Worm (Caenorhabditis elegans) whole organism, late embryonic: ENCODE results near the gene pix-1.

Experiments
- C08G9.2 ChIP-seq: sonication (generic microtip); optimal IDR thresholded peaks from 2 replicates; lab custom pipeline; 2016; ENCODE audit warnings: mild to moderate bottlenecking, missing genetic modification characterization, moderate library complexity, missing compliant biosample characterization
- C38D4.7 ChIP-seq: fragments of 200-800 bp; sonication (Bioruptor generic); optimal IDR thresholded peaks from 2 replicates; lab custom pipeline; 2018; ENCODE audit warnings: mild to moderate bottlenecking, missing genetic modification characterization, moderate library complexity, missing compliant biosample characterization
- K09A11.1 ChIP-seq: sonication (generic microtip); optimal IDR thresholded peaks from 2 replicates; lab custom pipeline; 2017; ENCODE audit warnings: antibody characterized with exemption, mild to moderate bottlenecking, missing genetic modification characterization, missing compliant biosample characterization; ENCODE audit not compliant: insufficient read depth
- T23F11.4 ChIP-seq: fragments of 200-800 bp; sonication (Bioruptor generic); optimal IDR thresholded peaks from 2 replicates; lab custom pipeline; 2018; ENCODE audit warnings: mild to moderate bottlenecking, missing genetic modification characterization, missing compliant biosample characterization
- Y22D7AL.16 ChIP-seq: sonication (generic microtip); optimal IDR thresholded peaks from 2 replicates; lab custom pipeline; 2016; ENCODE audit warnings: missing genetic modification characterization, missing compliant biosample characterization
- ceh-14 ChIP-seq: sonication (generic microtip); optimal IDR thresholded peaks from 2 replicates; lab custom pipeline; 2016; ENCODE audit warnings: missing genotype, missing genetic modification characterization, missing compliant biosample characterization
- ceh-18 ChIP-seq: sonication (generic microtip); optimal IDR thresholded peaks from 2 replicates; lab custom pipeline; 2016; ENCODE audit warnings: missing genetic modification characterization, missing compliant biosample characterization
- ceh-2 ChIP-seq: sonication (generic microtip); optimal IDR thresholded peaks from 2 replicates; lab custom pipeline; 2016; ENCODE audit warnings: missing genotype, missing genetic modification characterization, missing compliant biosample characterization
- ceh-22 ChIP-seq: sonication (generic microtip); optimal IDR thresholded peaks from 2 replicates; lab custom pipeline; 2017; ENCODE audit warnings: missing biosample characterization, missing genetic modification characterization
- ceh-24 ChIP-seq: sonication (generic microtip); optimal IDR thresholded peaks from 2 replicates; lab custom pipeline; 2016; ENCODE audit warnings: mild to moderate bottlenecking, missing genetic modification characterization, missing compliant biosample characterization
- ceh-31 ChIP-seq: sonication (generic microtip); optimal IDR thresholded peaks from 2 replicates; lab custom pipeline; 2016; ENCODE audit warnings: missing genetic modification characterization, missing compliant biosample characterization
- ceh-48 ChIP-seq: sonication (generic microtip); optimal IDR thresholded peaks from 2 replicates; lab custom pipeline; 2016; ENCODE audit warnings: missing genetic modification characterization, inconsistent platforms, missing compliant biosample characterization
- ceh-9 ChIP-seq: sonication (generic microtip); optimal IDR thresholded peaks from 2 replicates; lab custom pipeline; 2016; ENCODE audit warnings: mild to moderate bottlenecking, missing genetic modification characterization, inconsistent platforms, missing compliant biosample characterization
- che-1 ChIP-seq: sonication (generic microtip); optimal IDR thresholded peaks from 2 replicates; lab custom pipeline; 2016; ENCODE audit warnings: mild to moderate bottlenecking, missing genetic modification characterization, missing compliant biosample characterization
- dve-1 ChIP-seq: sonication (generic microtip); optimal IDR thresholded peaks from 2 replicates; lab custom pipeline; 2017; ENCODE audit warnings: antibody characterized with exemption, mild to moderate bottlenecking, missing genetic modification characterization, missing compliant biosample characterization
- elt-2 ChIP-seq: sonication (generic microtip); optimal IDR thresholded peaks from 2 replicates; lab custom pipeline; 2016; ENCODE audit warnings: missing genetic modification reagents, missing genetic modification characterization, missing compliant biosample characterization
- elt-4 ChIP-seq: sonication (generic microtip); optimal IDR thresholded peaks from 2 replicates; lab custom pipeline; 2016; ENCODE audit warnings: missing genetic modification characterization, missing compliant biosample characterization
- eyg-1 ChIP-seq: sonication (generic microtip); optimal IDR thresholded peaks from 2 replicates; lab custom pipeline; 2016; ENCODE audit warnings: missing genotype, missing genetic modification characterization, missing compliant biosample characterization
- fax-1 ChIP-seq: sonication (generic microtip); optimal IDR thresholded peaks from 2 replicates; lab custom pipeline; 2016; ENCODE audit warnings: missing genotype, missing genetic modification characterization, missing compliant biosample characterization
- gmeb-2 ChIP-seq: sonication (generic microtip); optimal IDR thresholded peaks from 2 replicates; lab custom pipeline; 2016; ENCODE audit warnings: missing genetic modification characterization, inconsistent platforms, missing compliant biosample characterization
- hlh-30 ChIP-seq: sonication (generic microtip); optimal IDR thresholded peaks from 2 replicates; lab custom pipeline; 2017; ENCODE audit warnings: antibody characterized with exemption, missing genetic modification characterization, missing compliant biosample characterization; ENCODE audit not compliant: insufficient read depth
- hlh-6 ChIP-seq: sonication (generic microtip); optimal IDR thresholded peaks from 2 replicates; lab custom pipeline; 2016; ENCODE audit warnings: missing genotype, missing genetic modification characterization, missing compliant biosample characterization
- hlh-8 ChIP-seq: sonication (generic microtip); optimal IDR thresholded peaks from 2 replicates; lab custom pipeline; 2016; ENCODE audit warnings: missing genotype, missing genetic modification characterization, missing compliant biosample characterization
- lin-11 ChIP-seq: fragments of 200-800 bp; sonication (Bioruptor generic); optimal IDR thresholded peaks from 2 replicates; lab custom pipeline; 2018; ENCODE audit warnings: mild to moderate bottlenecking, missing genetic modification characterization, missing compliant biosample characterization
- mec-3 ChIP-seq: sonication (generic microtip); optimal IDR thresholded peaks from 2 replicates; lab custom pipeline; 2016; ENCODE audit warnings: borderline replicate concordance, missing genetic modification characterization, missing compliant biosample characterization
- odd-2 ChIP-seq: sonication (generic microtip); optimal IDR thresholded peaks from 2 replicates; lab custom pipeline; 2017; ENCODE audit warnings: antibody characterized with exemption, mild to moderate bottlenecking, missing genetic modification characterization, missing compliant biosample characterization
- pag-3 ChIP-seq: sonication (generic microtip); optimal IDR thresholded peaks from 2 replicates; lab custom pipeline; 2016; ENCODE audit warnings: missing compliant biosample characterization, missing genetic modification characterization, borderline replicate concordance
- pat-9 ChIP-seq: fragments of 200-800 bp; sonication (Bioruptor generic); optimal IDR thresholded peaks from 2 replicates; lab custom pipeline; 2018; ENCODE audit warnings: mild to moderate bottlenecking, missing genetic modification characterization, moderate library complexity, missing compliant biosample characterization
- pax-1 ChIP-seq: fragments of 150-350 bp; optimal IDR thresholded peaks from 2 replicates; lab custom pipeline; 2014; ENCODE audit warnings: missing biosample characterization, missing genetic modification characterization
- pha-2 ChIP-seq: sonication (generic microtip); optimal IDR thresholded peaks from 2 replicates; lab custom pipeline; 2017; ENCODE audit warnings: mild to moderate bottlenecking, missing genetic modification characterization, missing compliant biosample characterization
- pha-4 ChIP-seq: fragments of 150-350 bp; optimal IDR thresholded peaks from 2 replicates; lab custom pipeline; 2018; ENCODE audit warnings: missing biosample characterization, missing genetic modification reagents, missing genetic modification characterization
- pqm-1 ChIP-seq: sonication (generic microtip); optimal IDR thresholded peaks from 2 replicates; lab custom pipeline; 2016; ENCODE audit warnings: missing genetic modification characterization, missing compliant biosample characterization
- pros-1 ChIP-seq: fragments of 150-350 bp; optimal IDR thresholded peaks from 2 replicates; lab custom pipeline; 2014; ENCODE audit warnings: missing biosample characterization, missing genetic modification reagents, missing genetic modification characterization
- sdc-2 ChIP-seq: sonication (generic microtip); optimal IDR thresholded peaks from 2 replicates; lab custom pipeline; 2016; ENCODE audit warnings: missing genotype, missing genetic modification characterization, missing compliant biosample characterization
- sox-2 ChIP-seq: fragments of 200-800 bp; sonication (Bioruptor generic); IDR thresholded peaks from 2 replicates; pipeline ENCODE4 v1.3.6; 2022; ENCODE audit warnings: missing genetic modification reagents, missing genetic modification characterization, missing compliant biosample characterization
- sox-4 ChIP-seq: sonication (generic microtip); optimal IDR thresholded peaks from 2 replicates; lab custom pipeline; 2017; ENCODE audit warnings: mild to moderate bottlenecking, missing genetic modification characterization, inconsistent platforms, missing compliant biosample characterization
- syd-9 ChIP-seq: sonication (generic microtip); optimal IDR thresholded peaks from 2 replicates; lab custom pipeline; 2016; ENCODE audit warnings: mild to moderate bottlenecking, missing genetic modification characterization, moderate library complexity, missing compliant biosample characterization
- tbx-2 ChIP-seq: sonication (generic microtip); optimal IDR thresholded peaks from 2 replicates; lab custom pipeline; 2016; ENCODE audit warnings: missing genetic modification characterization, missing compliant biosample characterization
- tbx-7 ChIP-seq: sonication (generic microtip); optimal IDR thresholded peaks from 2 replicates; lab custom pipeline; 2016; ENCODE audit warnings: missing genotype, missing genetic modification characterization, missing compliant biosample characterization
- ttx-3 ChIP-seq: sonication (generic microtip); optimal IDR thresholded peaks from 2 replicates; lab custom pipeline; 2016; ENCODE audit warnings: missing genetic modification reagents, missing genetic modification characterization, missing compliant biosample characterization
- unc-42 ChIP-seq: sonication (generic microtip); optimal IDR thresholded peaks from 2 replicates; lab custom pipeline; 2016; ENCODE audit warnings: missing genotype, missing genetic modification characterization, missing compliant biosample characterization
- unc-55 ChIP-seq: sonication (generic microtip); optimal IDR thresholded peaks from 2 replicates; lab custom pipeline; 2017; ENCODE audit warnings: missing biosample characterization, missing genetic modification reagents, missing genetic modification characterization
- unc-86 ChIP-seq: sonication (generic microtip); optimal IDR thresholded peaks from 2 replicates; lab custom pipeline; 2016; ENCODE audit warnings: missing genetic modification characterization, missing compliant biosample characterization

Gene pix-1

DNA sequence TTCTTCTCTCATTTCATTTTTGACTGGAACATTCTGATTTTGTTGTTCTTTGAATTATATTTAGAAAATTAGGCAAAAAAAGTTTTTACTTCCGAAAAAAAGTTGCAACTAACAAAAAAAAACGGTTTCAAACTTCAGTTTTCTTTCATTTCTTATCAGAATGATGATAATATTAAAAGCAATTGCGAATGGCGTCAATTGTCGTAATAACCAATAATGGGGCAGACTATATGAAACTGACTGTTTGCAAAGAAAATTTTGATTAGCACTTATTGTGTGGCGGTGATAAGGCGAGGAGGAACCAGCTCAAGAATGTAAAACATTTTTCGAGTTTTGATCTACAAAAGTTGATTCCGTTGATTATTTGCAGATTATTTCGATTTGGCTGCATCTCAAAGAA, 45.6 kb downstream of the pix-1 start:
- TF ChIP-seq elt-2 (peak; percentile 65), ttx-3 (tag; lab: Kevin White, UChicago) (no peak)
- TF ChIP-seq, all 69 proteins: peak for 1

DNA sequence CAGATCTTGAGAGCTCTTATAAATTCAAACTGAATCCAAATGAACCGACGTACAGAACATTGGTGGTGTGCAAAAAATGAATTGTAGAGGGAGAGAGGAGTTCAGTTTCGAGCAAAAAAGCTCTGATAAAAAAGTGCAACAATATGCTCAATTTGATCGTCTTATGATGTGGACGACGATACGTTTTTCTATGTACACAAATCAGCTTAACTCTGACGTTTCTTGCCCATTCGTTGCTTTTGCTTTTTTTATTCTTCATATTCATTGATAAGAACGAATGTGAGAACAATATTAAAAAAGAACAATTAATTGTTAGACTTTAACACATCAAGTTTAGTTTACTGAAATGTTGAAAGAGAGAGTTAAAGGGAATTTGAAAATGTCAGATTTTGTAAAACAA, 47.1 kb downstream of the pix-1 start:
- TF ChIP-seq pha-4 (no peak), C08G9.2 (tag; lab: Kevin White, UChicago) (no peak), elt-2 (no peak), ceh-14 (tag; lab: Kevin White, UChicago) (no peak), Y22D7AL.16 (tag; lab: Kevin White, UChicago) (no peak), hlh-8 (tag; lab: Kevin White, UChicago) (no peak), ceh-9 (tag; lab: Kevin White, UChicago) (no peak), ceh-2 (tag; lab: Kevin White, UChicago) (no peak), sdc-2 (tag; lab: Kevin White, UChicago) (no peak), pha-2 (tag; lab: Kevin White, UChicago) (no peak)

DNA sequence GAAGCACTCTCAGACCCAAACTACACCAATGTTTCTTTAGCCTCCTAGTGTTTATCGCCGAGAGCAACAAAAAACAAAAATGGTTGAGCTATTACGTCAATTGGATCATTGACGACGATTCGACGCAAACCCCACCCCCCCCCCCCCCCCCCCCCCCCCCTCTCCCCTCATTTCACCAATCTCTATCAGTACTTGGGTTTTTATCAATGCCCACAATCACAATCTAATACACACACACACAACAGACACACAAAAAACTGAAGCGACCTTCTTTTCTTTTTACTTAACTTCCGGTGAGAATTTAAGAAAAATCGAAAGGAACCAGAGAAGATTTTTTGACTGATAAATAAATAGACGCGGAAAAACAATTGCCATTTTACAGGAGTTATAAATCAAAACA, 48.4 kb downstream of the pix-1 start:
- no peak for TF ChIP-seq mec-3 (tag; lab: Kevin White, UChicago)
- TF ChIP-seq lin-11 (tag; lab: Kevin White, UChicago) = no peak
- TF ChIP-seq unc-42 (tag; lab: Kevin White, UChicago) = no peak
- no peak for TF ChIP-seq ttx-3 (tag; lab: Kevin White, UChicago)
- no peak for TF ChIP-seq pat-9 (tag; lab: Kevin White, UChicago)
- TF ChIP-seq odd-2 (tag; lab: Kevin White, UChicago) = no peak
- TF ChIP-seq tbx-2 (tag; lab: Kevin White, UChicago) = no peak
- TF ChIP-seq fax-1 (tag; lab: Kevin White, UChicago) = no peak
- no peak for TF ChIP-seq sdc-2 (tag; lab: Kevin White, UChicago)
- TF ChIP-seq C08G9.2 (tag; lab: Kevin White, UChicago) = no peak
- TF ChIP-seq C38D4.7 (GFP tag; lab: Kevin White, UChicago) = no peak

DNA sequence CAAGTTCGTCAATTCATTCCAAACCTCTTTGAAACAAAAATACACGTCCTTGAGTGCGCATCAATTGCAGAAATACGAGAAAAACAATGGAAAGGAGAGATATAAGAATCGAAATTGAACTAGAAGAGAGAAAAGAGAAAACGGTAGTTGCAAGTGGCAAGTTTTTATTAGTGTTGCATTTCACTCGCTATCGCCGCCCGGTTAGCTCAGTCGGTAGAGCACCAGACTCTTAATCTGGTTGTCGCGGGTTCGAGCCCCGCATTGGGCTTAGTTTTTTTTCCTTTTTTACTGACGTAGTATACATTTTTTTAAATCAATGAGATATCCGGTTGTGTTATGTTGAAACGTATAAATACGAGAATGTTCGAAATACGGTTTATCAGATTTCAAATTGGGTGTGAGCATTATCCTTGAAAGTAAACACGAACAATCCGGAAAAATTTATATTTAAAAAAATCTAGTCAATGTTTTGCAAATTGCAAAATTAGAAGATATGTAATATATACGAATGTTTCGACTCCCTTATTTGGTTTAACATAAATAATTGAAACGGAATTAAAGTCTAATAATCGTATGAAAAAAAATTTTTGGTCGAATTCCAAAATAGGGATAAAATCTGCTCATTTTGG, 54.5 kb downstream of the pix-1 start:
- TF ChIP-seq eyg-1 (no peak), ttx-3 (tag; lab: Kevin White, UChicago) (peak; percentile 9), sox-2 (no peak), che-1 (tag; lab: Kevin White, UChicago) (peak; percentile 32), pag-3 (no peak), tbx-2 (tag; lab: Kevin White, UChicago) (no peak), pha-2 (tag; lab: Kevin White, UChicago) (no peak), elt-2 (no peak), K09A11.1 (tag; lab: Kevin White, UChicago) (no peak), T23F11.4 (no peak), unc-42 (tag; lab: Kevin White, UChicago) (no peak), hlh-30 (tag; lab: Kevin White, UChicago) (no peak), ceh-31 (tag; lab: Kevin White, UChicago) (no peak), sox-4 (no peak), hlh-6 (no peak), ceh-48 (tag; lab: Kevin White, UChicago) (no peak), tbx-7 (tag; lab: Kevin White, UChicago) (no peak), elt-4 (tag; lab: Kevin White, UChicago) (no peak), pax-1 (tag; lab: Kevin White, UChicago) (no peak), ceh-22 (tag; lab: Kevin White, UChicago) (no peak), mec-3 (tag; lab: Kevin White, UChicago) (no peak), ceh-24 (tag; lab: Kevin White, UChicago) (no peak), dve-1 (tag; lab: Kevin White, UChicago) (peak; percentile 36), syd-9 (no peak), unc-55 (no peak), gmeb-2 (tag; lab: Kevin White, UChicago) (peak; percentile 43), Y22D7AL.16 (tag; lab: Kevin White, UChicago) (peak; percentile 26), ceh-9 (tag; lab: Kevin White, UChicago) (no peak), pros-1 (tag; lab: Kevin White, UChicago) (no peak), ceh-18 (tag; lab: Kevin White, UChicago) (no peak), pqm-1 (tag; lab: Kevin White, UChicago) (no peak), ceh-14 (tag; lab: Kevin White, UChicago) (peak; percentile 37), ceh-2 (tag; lab: Kevin White, UChicago) (no peak), unc-86 (no peak), lin-11 (tag; lab: Kevin White, UChicago) (no peak)
